Fruit fly (Drosophila melanogaster): Measurements from ENCODE around the gene CG8661.

The CG8661 gene

dm6 chrX:17298900-17299836, 14.9 kb upstream of the CG8661 start:
- TF ChIP-seq h (optimal IDR thresholded peaks at IDR 0.05) (no peak), Awh (GFP tag; IDR thresholded peaks at IDR 0.05) (0 out of 2 replicates have a peak, but pooled peaks have one; percentile 31), Hr3 (GFP tag; optimal IDR thresholded peaks at IDR 0.05) (peak; percentile 35), nom (GFP tag; optimal IDR thresholded peaks at IDR 0.05) (peak; percentile 69), Hr51 (GFP tag; optimal IDR thresholded peaks at IDR 0.05) (peak; percentile 64 to 78), CG3163 (GFP tag; optimal IDR thresholded peaks at IDR 0.05) (peak; percentile 6), bowl (GFP tag; IDR thresholded peaks at IDR 0.05) (no peak), CG10274 (GFP tag; optimal IDR thresholded peaks at IDR 0.05) (peak; percentile 46), ac (GFP tag; optimal IDR thresholded peaks at IDR 0.05) (no peak), wdn (GFP tag; IDR thresholded peaks at IDR 0.05) (peak; percentile 55), ATbp (GFP tag; optimal IDR thresholded peaks at IDR 0.05) (peak; percentile 58), salm (tag; optimal IDR thresholded peaks at IDR 0.05) (peak; percentile 45), Oaz (GFP tag; IDR thresholded peaks at IDR 0.05) (peak; percentile 54; the same call in 1 of the 2 replicates), CG8388 (GFP tag; optimal IDR thresholded peaks at IDR 0.05) (peak; percentile 64), HLH54F (GFP tag; optimal IDR thresholded peaks at IDR 0.05) (peak; percentile 47), CG11723 (GFP tag; optimal IDR thresholded peaks at IDR 0.05) (peak; percentile 44), CG1603 (tag; optimal IDR thresholded peaks at IDR 0.05) (peak; percentile 84), CG11695 (GFP tag; IDR thresholded peaks at IDR 0.05) (peak; percentile 81), CG12219 (GFP tag; optimal IDR thresholded peaks at IDR 0.05) (peak; percentile 78), Kr (GFP tag; optimal IDR thresholded peaks at IDR 0.05) (no peak), TFAM (GFP tag; optimal IDR thresholded peaks at IDR 0.05) (no peak), Lpt (GFP tag; optimal IDR thresholded peaks at IDR 0.05) (no peak), CG17568 (GFP tag; optimal IDR thresholded peaks at IDR 0.05) (peak; percentile 67), Hand (GFP tag; optimal IDR thresholded peaks at IDR 0.05) (peak; percentile 53), seq (GFP tag; IDR thresholded peaks at IDR 0.05) (0 out of 2 replicates have a peak, but pooled peaks have one; percentile 42), zen (tag; optimal IDR thresholded peaks at IDR 0.05) (no peak), CG4617 (GFP tag; optimal IDR thresholded peaks at IDR 0.05; ENCODE audit: borderline replicate concordance) (no peak), chinmo (GFP tag; IDR thresholded peaks at IDR 0.05; ENCODE audit: partially characterized antibody) (no peak), Sox102F (GFP tag; optimal IDR thresholded peaks at IDR 0.05) (peak; percentile 60), wek (GFP tag; optimal IDR thresholded peaks at IDR 0.05) (peak; percentile 49), MBD-R2 (GFP tag; IDR thresholded peaks at IDR 0.05) (peak; percentile 15; the same call in 1 of the 2 replicates), CG3838 (GFP tag; optimal IDR thresholded peaks at IDR 0.05) (peak; percentile 6), CG12104 (GFP tag; optimal IDR thresholded peaks at IDR 0.05) (peak; percentile 10), Lhr (GFP tag; optimal IDR thresholded peaks at IDR 0.05) (no peak), CG2678 (tag; optimal IDR thresholded peaks at IDR 0.05) (peak; percentile 79), CG5180 (GFP tag; optimal IDR thresholded peaks at IDR 0.05) (peak; percentile 39), Dek (tag; optimal IDR thresholded peaks at IDR 0.05) (peak; percentile 32), sqz (GFP tag; optimal IDR thresholded peaks at IDR 0.05) (no peak), Gug (GFP tag; IDR thresholded peaks at IDR 0.05) (peak; percentile 52; the same call in 1 of the 4 replicates), CHES-1-like (GFP tag; optimal IDR thresholded peaks at IDR 0.05) (peak; percentile 52), CG13296 (GFP tag; optimal IDR thresholded peaks at IDR 0.05) (peak; percentile 68), CG7271 (tag; optimal IDR thresholded peaks at IDR 0.05) (no peak), CG8359 (GFP tag; optimal IDR thresholded peaks at IDR 0.05; ENCODE audit: borderline replicate concordance) (peak; percentile 50), CG3407 (GFP tag; optimal IDR thresholded peaks at IDR 0.05) (no peak), CG10147 (GFP tag; optimal IDR thresholded peaks at IDR 0.05) (peak; percentile 44), lov (optimal IDR thresholded peaks at IDR 0.05) (no peak), lov (GFP tag; IDR thresholded peaks at IDR 0.05) (no peak), pb (GFP tag; optimal IDR thresholded peaks at IDR 0.05) (no peak)
